Worm (Caenorhabditis elegans): ENCODE data around the gene nud-1.

The nud-1 gene

DNA sequence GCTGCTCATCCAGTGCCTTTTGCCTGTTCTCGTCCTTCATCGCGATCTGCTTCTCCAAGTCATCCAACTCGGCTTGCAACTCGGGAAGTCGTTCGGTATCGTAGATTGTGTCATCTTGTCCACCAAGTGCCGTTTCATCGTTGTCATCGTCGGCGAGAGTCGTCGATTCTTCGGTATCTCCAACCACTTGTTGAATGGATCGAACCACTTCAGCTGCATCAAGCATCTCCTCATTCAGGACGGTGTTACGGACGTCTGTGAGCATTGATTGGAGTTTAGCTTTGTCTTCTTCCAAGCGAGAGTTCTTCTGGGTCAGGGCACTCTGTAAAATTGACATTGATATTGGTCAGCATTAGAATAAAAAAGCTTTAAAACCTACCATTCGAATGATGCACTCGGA is 35.8 kb upstream of the nud-1 start:
- no peak for TF ChIP-seq dmd-4 (tag; optimal IDR thresholded peaks at IDR 0.05)
- TF ChIP-seq sma-3 (GFP tag; optimal IDR thresholded peaks at IDR 0.05), result no peak
- no peak for TF ChIP-seq ceh-82 (tag; optimal IDR thresholded peaks at IDR 0.05)
- no peak for TF ChIP-seq unc-62 (GFP tag; optimal IDR thresholded peaks at IDR 0.05)
- no peak for TF ChIP-seq nhr-10 (tag; optimal IDR thresholded peaks at IDR 0.05)
- no peak for TF ChIP-seq lin-11 (tag; optimal IDR thresholded peaks at IDR 0.05)
- no peak for TF ChIP-seq mbf-1 (tag; optimal IDR thresholded peaks at IDR 0.05)
- no peak for TF ChIP-seq crh-2 (tag; optimal IDR thresholded peaks at IDR 0.05)
- no peak for TF ChIP-seq ama-1 (optimal IDR thresholded peaks at IDR 0.05)
- no peak for TF ChIP-seq unc-39 (tag; optimal IDR thresholded peaks at IDR 0.05)
- no peak for TF ChIP-seq peb-1 (tag; optimal IDR thresholded peaks at IDR 0.05)
- no peak for TF ChIP-seq unc-55 (GFP tag; optimal IDR thresholded peaks at IDR 0.05)

DNA sequence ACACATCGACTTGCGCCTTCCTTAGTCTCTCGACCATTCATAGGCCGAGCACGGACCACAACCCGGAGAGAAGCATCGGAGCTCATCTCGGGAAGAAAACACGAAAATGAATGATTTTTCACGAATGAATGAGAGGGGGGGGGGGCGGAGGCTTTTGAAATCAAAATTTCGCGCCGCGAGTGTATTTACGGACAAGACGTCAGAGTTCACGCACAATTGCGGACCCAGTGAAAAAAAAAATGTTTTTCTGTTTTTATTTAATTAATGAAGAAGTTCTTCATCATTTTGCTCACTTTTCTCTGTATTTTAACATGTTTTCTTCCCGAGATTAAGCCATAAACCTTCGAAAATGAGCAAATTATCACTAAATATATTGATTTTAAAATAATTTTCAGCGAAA is 34.2 kb upstream of the nud-1 start, which contains the start of the genes klp-19 and slc-36.1:
Gene klp-19 (minus strand): TSS at position 153 of the 400 bp plus-strand sequence.
Gene slc-36.1 (plus strand): TSS at position 396 of the 400 bp plus-strand sequence.
- TF ChIP-seq gmeb-1 (tag; optimal IDR thresholded peaks at IDR 0.05) (peak; percentile 62), nhr-25 (tag; optimal IDR thresholded peaks at IDR 0.05) (peak; percentile 13), C34F6.9 (tag; optimal IDR thresholded peaks at IDR 0.05) (peak; percentile 71), nhr-21 (tag; optimal IDR thresholded peaks at IDR 0.05) (no peak), unc-55 (GFP tag; optimal IDR thresholded peaks at IDR 0.05) (peak; percentile 70), nhr-11 (tag; optimal IDR thresholded peaks at IDR 0.05) (no peak), crh-2 (tag; optimal IDR thresholded peaks at IDR 0.05) (peak; percentile 19)

DNA sequence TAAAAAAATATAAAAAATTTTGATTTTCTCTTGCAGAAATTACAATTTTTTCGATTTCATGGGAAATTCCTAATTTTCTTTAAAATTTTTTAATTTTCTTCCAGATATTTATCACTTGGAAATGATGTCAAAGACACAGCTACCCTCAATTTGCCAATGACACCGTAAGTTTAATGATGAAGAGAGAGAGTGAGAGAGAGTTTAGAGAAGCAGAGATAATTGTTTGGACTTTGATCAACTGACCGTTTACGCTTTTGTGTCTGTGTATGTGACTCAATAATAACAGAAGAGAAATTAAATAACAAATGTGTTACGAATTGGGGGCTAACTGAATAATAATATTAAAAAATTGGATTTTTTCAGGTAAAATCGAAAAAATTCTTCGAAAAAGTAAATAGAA is 30.8 kb upstream of the nud-1 start:
- TF ChIP-seq blmp-1 (tag; optimal IDR thresholded peaks at IDR 0.05; ENCODE audit: insufficient read depth) (no peak), nhr-23 (tag; optimal IDR thresholded peaks at IDR 0.05) (no peak), nhr-25 (tag; optimal IDR thresholded peaks at IDR 0.05) (peak; percentile 32), elt-1 (tag; optimal IDR thresholded peaks at IDR 0.05) (no peak), nhr-237 (tag; optimal IDR thresholded peaks at IDR 0.05) (no peak), nhr-11 (tag; optimal IDR thresholded peaks at IDR 0.05) (no peak), nhr-21 (tag; optimal IDR thresholded peaks at IDR 0.05) (no peak), lsy-2 (tag; optimal IDR thresholded peaks at IDR 0.05) (peak in 1 of 2 experiments; percentile 27), fos-1 (tag; optimal IDR thresholded peaks at IDR 0.05) (peak; percentile 66), crh-2 (tag; optimal IDR thresholded peaks at IDR 0.05) (peak; percentile 48), gmeb-1 (tag; optimal IDR thresholded peaks at IDR 0.05) (peak; percentile 36), ZK546.5 (tag; optimal IDR thresholded peaks at IDR 0.05) (no peak), egl-27 (tag; optimal IDR thresholded peaks at IDR 0.05) (no peak), C34F6.9 (tag; optimal IDR thresholded peaks at IDR 0.05) (peak; percentile 11)

DNA sequence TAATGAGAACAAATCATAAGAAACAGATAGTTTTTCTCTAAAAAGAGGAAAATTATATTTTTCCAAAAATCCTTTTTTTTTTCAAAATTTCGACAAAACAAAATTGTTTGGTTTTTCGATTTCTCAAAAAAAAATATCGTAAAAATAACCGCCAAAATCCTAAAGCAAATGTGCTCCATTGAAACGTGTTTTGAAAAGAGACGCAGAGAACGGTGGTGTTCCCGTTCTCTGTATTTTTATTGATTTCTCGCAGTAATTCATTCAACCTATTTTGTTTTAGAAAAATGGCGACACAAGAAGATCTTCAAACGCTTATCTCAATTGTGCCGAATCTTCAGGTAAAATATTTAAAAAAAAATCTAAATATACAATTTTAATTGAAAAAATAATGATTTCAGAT is 27.5 kb upstream of the nud-1 start, which contains the start of gene Y43F4B.10:
Gene Y43F4B.10 (plus strand): TSS at position 281 of the 400 bp plus-strand sequence.
- TF ChIP-seq unc-55 (GFP tag; optimal IDR thresholded peaks at IDR 0.05) (peak; percentile 74), dmd-4 (tag; optimal IDR thresholded peaks at IDR 0.05) (no peak), nhr-6 (tag; optimal IDR thresholded peaks at IDR 0.05) (no peak), nhr-12 (tag; optimal IDR thresholded peaks at IDR 0.05) (no peak), gmeb-1 (tag; optimal IDR thresholded peaks at IDR 0.05) (peak; percentile 8), elt-1 (tag; optimal IDR thresholded peaks at IDR 0.05) (no peak), nhr-129 (tag; optimal IDR thresholded peaks at IDR 0.05) (peak; percentile 14), lsy-2 (tag; optimal IDR thresholded peaks at IDR 0.05) (peak in 1 of 2 experiments; percentile 60), crh-2 (tag; optimal IDR thresholded peaks at IDR 0.05) (peak; percentile 27), C34F6.9 (tag; optimal IDR thresholded peaks at IDR 0.05) (peak; percentile 64)

DNA sequence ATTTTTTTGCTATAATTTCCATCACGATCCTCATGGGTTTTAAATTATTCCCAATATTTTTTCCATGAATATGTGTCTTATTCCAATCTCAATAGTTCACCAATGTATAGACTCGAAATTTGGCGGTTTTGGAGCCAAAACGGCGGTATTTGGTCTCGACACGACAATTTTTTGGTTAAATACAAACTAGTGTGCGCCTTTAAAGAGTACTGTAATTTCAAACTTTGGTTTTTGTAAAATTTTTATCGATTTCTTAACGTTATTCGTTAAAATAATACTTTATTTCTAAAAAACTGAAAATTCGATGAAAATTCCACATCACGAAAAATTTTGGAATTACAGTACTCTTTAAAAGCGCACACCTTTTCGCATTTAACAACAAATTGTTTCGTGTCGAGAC is 26.7 kb upstream of the nud-1 start:
- no peak for TF ChIP-seq sma-3 (GFP tag; optimal IDR thresholded peaks at IDR 0.05)
- no peak for TF ChIP-seq unc-62 (GFP tag; optimal IDR thresholded peaks at IDR 0.05)
- no peak for TF ChIP-seq sem-4 (tag; optimal IDR thresholded peaks at IDR 0.05)
- no peak for TF ChIP-seq mab-5 (tag; optimal IDR thresholded peaks at IDR 0.05)
- TF ChIP-seq zag-1 (tag; optimal IDR thresholded peaks at IDR 0.05), result no peak
- no peak for TF ChIP-seq Y55F3AM.14 (GFP tag; optimal IDR thresholded peaks at IDR 0.05)
- no peak for TF ChIP-seq R02D3.7 (tag; optimal IDR thresholded peaks at IDR 0.05)
- no peak for TF ChIP-seq nhr-25 (tag; optimal IDR thresholded peaks at IDR 0.05)

DNA sequence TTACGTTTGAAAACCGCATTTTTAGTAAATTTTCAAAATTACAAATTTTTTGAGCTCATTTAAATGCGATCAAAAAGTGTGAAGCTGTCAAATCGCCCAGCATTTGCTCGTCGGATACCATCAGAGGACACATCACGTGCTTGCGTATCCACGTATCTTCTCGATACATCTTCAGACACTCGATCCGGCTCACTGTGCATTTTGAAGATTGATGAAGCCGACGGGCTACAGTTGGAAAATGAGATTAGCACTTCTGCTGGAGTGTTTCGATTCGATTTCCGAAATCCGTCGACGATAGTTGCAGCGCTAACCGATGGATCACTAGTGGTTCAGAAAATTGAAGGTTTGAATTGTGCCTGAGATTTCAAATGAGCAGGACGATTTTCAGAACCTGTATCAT is 26.3 kb upstream of the nud-1 start, which contains the start of gene dph-7:
Gene dph-7 (plus strand): TSS at position 53 of the 400 bp plus-strand sequence.
- no peak for TF ChIP-seq alr-1 (tag; optimal IDR thresholded peaks at IDR 0.05)
- no peak for TF ChIP-seq aly-2 (tag; optimal IDR thresholded peaks at IDR 0.05)
- no peak for TF ChIP-seq ztf-4 (tag; optimal IDR thresholded peaks at IDR 0.05)
- TF ChIP-seq nhr-237 (tag; optimal IDR thresholded peaks at IDR 0.05), result no peak
- TF ChIP-seq elt-3 (tag; optimal IDR thresholded peaks at IDR 0.05), result no peak
- TF ChIP-seq crh-2 (tag; optimal IDR thresholded peaks at IDR 0.05), result no peak
- TF ChIP-seq mab-5 (tag; optimal IDR thresholded peaks at IDR 0.05), result no peak
- TF ChIP-seq nhr-12 (tag; optimal IDR thresholded peaks at IDR 0.05), result no peak
- no peak for TF ChIP-seq gmeb-1 (tag; optimal IDR thresholded peaks at IDR 0.05)
- TF ChIP-seq R02D3.7 (tag; optimal IDR thresholded peaks at IDR 0.05), result no peak
- TF ChIP-seq unc-55 (GFP tag; optimal IDR thresholded peaks at IDR 0.05), result no peak
- no peak for TF ChIP-seq lin-13 (GFP tag; optimal IDR thresholded peaks at IDR 0.05)
- no peak for TF ChIP-seq mdl-1 (tag; optimal IDR thresholded peaks at IDR 0.05)
- no peak for TF ChIP-seq zag-1 (tag; optimal IDR thresholded peaks at IDR 0.05)
- no peak for TF ChIP-seq mbf-1 (tag; optimal IDR thresholded peaks at IDR 0.05)
- no peak for TF ChIP-seq nhr-10 (tag; optimal IDR thresholded peaks at IDR 0.05)
- no peak for TF ChIP-seq unc-39 (tag; optimal IDR thresholded peaks at IDR 0.05)
- no peak for TF ChIP-seq snpc-4 (tag; optimal IDR thresholded peaks at IDR 0.05)
- TF ChIP-seq fos-1 (tag; optimal IDR thresholded peaks at IDR 0.05), result no peak
- TF ChIP-seq nhr-11 (tag; optimal IDR thresholded peaks at IDR 0.05), result no peak

Measured in whole organism, L2 larva.